Worm (Caenorhabditis elegans) whole organism, L1 larva: ENCODE data around the gene F14F3.5.

Experiments
- C04F5.9 ChIP-seq: sonication (generic microtip); optimal IDR thresholded peaks from 2 replicates; lab custom pipeline; 2016; ENCODE audit warnings: missing genetic modification characterization, missing compliant biosample characterization
- F16B12.6 ChIP-seq: fragments of 150-350 bp; optimal IDR thresholded peaks from 2 replicates; lab custom pipeline; 2014; ENCODE audit warnings: missing biosample characterization, missing genetic modification characterization
- Y116A8C.19 ChIP-seq: sonication (generic microtip); optimal IDR thresholded peaks from 2 replicates; lab custom pipeline; 2016; ENCODE audit warnings: missing compliant biosample characterization, missing genetic modification characterization, borderline replicate concordance
- ama-1 ChIP-seq: fragments of 150-350 bp; optimal IDR thresholded peaks from 2 replicates; lab custom pipeline; 2014
- ces-1 ChIP-seq: fragments of 150-350 bp; optimal IDR thresholded peaks from 2 replicates; lab custom pipeline; 2014; ENCODE audit warnings: missing biosample characterization, missing genetic modification reagents, missing genetic modification characterization
- dpl-1 ChIP-seq, 3 experiments: fragments of 150-350 bp in 2 of 3; sonication (generic microtip) in 1 of 3; optimal IDR thresholded peaks; 2 replicates each; lab custom pipeline; 2014 to 2017; ENCODE audit warnings: missing biosample characterization in 3 of 3, missing genetic modification characterization in 3 of 3, missing genetic modification reagents in 3 of 3
- dsc-1 ChIP-seq: sonication (generic microtip); optimal IDR thresholded peaks from 2 replicates; lab custom pipeline; 2016; ENCODE audit warnings: mild to moderate bottlenecking, missing genetic modification characterization, missing compliant biosample characterization
- efl-1 ChIP-seq, 4 experiments: fragments of 150-350 bp; optimal IDR thresholded peaks in 3 of 4; peaks in 1 of 4; 1 replicate in 1 of 4; 2 replicates in 3 of 4; lab custom pipeline; 2014; ENCODE audit warnings: missing biosample characterization in 2 of 4, missing genetic modification characterization in 2 of 4, missing genetic modification reagents in 2 of 4
- egl-27 ChIP-seq, 2 experiments: fragments of 150-350 bp in 1 of 2; sonication (generic microtip); optimal IDR thresholded peaks; 3 replicates each; lab custom pipeline; 2017 to 2018; ENCODE audit warnings: missing biosample characterization in 2 of 2, missing genetic modification characterization in 2 of 2, missing genetic modification reagents in 2 of 2
- ets-5 ChIP-seq: fragments of 200-800 bp; sonication (Bioruptor generic); IDR thresholded peaks from 2 replicates; pipeline ENCODE4 v1.3.6; 2022; ENCODE audit warnings: missing genetic modification characterization, missing compliant biosample characterization
- fkh-10 ChIP-seq: sonication (generic microtip); optimal IDR thresholded peaks from 2 replicates; lab custom pipeline; 2017; ENCODE audit warnings: missing biosample characterization, missing genetic modification reagents, missing genetic modification characterization
- fkh-8 ChIP-seq: sonication (generic microtip); optimal IDR thresholded peaks from 2 replicates; lab custom pipeline; 2016; ENCODE audit warnings: mild to moderate bottlenecking, missing genetic modification characterization, missing compliant biosample characterization
- grh-1 ChIP-seq: fragments of 200-800 bp; sonication (Bioruptor generic); IDR thresholded peaks from 2 replicates; pipeline ENCODE4 v1.3.6; 2022; ENCODE audit warnings: missing genetic modification reagents, missing genetic modification characterization, missing compliant biosample characterization
- isw-1 ChIP-seq: fragments of 200-800 bp; sonication (Bioruptor generic); IDR thresholded peaks from 2 replicates; pipeline ENCODE4 v1.3.6; 2022; ENCODE audit warnings: missing genetic modification characterization, missing compliant biosample characterization
- lin-35 ChIP-seq, 2 experiments: fragments of 150-350 bp; optimal IDR thresholded peaks; 2 replicates each; lab custom pipeline; 2014; ENCODE audit warnings: missing biosample characterization in 2 of 2, missing genetic modification characterization in 2 of 2, missing genetic modification reagents in 2 of 2
- lsy-2 ChIP-seq, 2 experiments: fragments of 150-350 bp; optimal IDR thresholded peaks; 2 replicates each; lab custom pipeline; 2014; ENCODE audit warnings: missing biosample characterization in 2 of 2, missing genetic modification characterization in 2 of 2
- mef-2 ChIP-seq: fragments of 150-350 bp; optimal IDR thresholded peaks from 2 replicates; lab custom pipeline; 2014; ENCODE audit warnings: missing biosample characterization, missing genetic modification characterization
- mep-1 ChIP-seq: fragments of 150-350 bp; optimal IDR thresholded peaks from 2 replicates; lab custom pipeline; 2014; ENCODE audit warnings: missing biosample characterization, missing genetic modification characterization
- nhr-11 ChIP-seq: fragments of 150-350 bp; optimal IDR thresholded peaks from 2 replicates; lab custom pipeline; 2014; ENCODE audit warnings: missing biosample characterization, missing genetic modification characterization
- nhr-12 ChIP-seq: sonication (generic microtip); optimal IDR thresholded peaks from 2 replicates; lab custom pipeline; 2017; ENCODE audit warnings: missing biosample characterization, missing genetic modification characterization
- nhr-20 ChIP-seq: sonication (generic microtip); optimal IDR thresholded peaks from 2 replicates; lab custom pipeline; 2016; ENCODE audit warnings: mild to moderate bottlenecking, missing genetic modification characterization, missing compliant biosample characterization
- nhr-28 ChIP-seq: fragments of 150-350 bp; optimal IDR thresholded peaks from 2 replicates; lab custom pipeline; 2014; ENCODE audit warnings: missing biosample characterization, missing genetic modification characterization
- nhr-47 ChIP-seq: sonication (generic microtip); optimal IDR thresholded peaks from 2 replicates; lab custom pipeline; 2016; ENCODE audit warnings: mild to moderate bottlenecking, missing genetic modification characterization, moderate library complexity, missing compliant biosample characterization
- nhr-76 ChIP-seq: sonication (generic microtip); optimal IDR thresholded peaks from 2 replicates; lab custom pipeline; 2017; ENCODE audit warnings: missing biosample characterization, missing genetic modification characterization
- nhr-77 ChIP-seq: fragments of 150-350 bp; optimal IDR thresholded peaks from 2 replicates; lab custom pipeline; 2014; ENCODE audit warnings: missing biosample characterization, missing genetic modification characterization
- nhr-85 ChIP-seq: sonication (generic microtip); peaks from one replicate; lab custom pipeline; 2016; ENCODE audit warnings: missing genetic modification characterization, inconsistent platforms, missing compliant biosample characterization
- nhr-90 ChIP-seq: sonication (generic microtip); optimal IDR thresholded peaks from 2 replicates; lab custom pipeline; 2016; ENCODE audit warnings: mild to moderate bottlenecking, missing genetic modification characterization, missing compliant biosample characterization; ENCODE audit not compliant: poor library complexity
- pag-3 ChIP-seq: sonication (generic microtip); optimal IDR thresholded peaks from 2 replicates; lab custom pipeline; 2017; ENCODE audit warnings: missing genetic modification characterization, mild to moderate bottlenecking, missing compliant biosample characterization, antibody characterized with exemption, borderline replicate concordance; ENCODE audit not compliant: insufficient read depth
- rnt-1 ChIP-seq: sonication (generic microtip); optimal IDR thresholded peaks from 2 replicates; lab custom pipeline; 2016; ENCODE audit warnings: mild to moderate bottlenecking, missing genetic modification characterization, moderate library complexity, missing compliant biosample characterization
- skn-1 ChIP-seq: fragments of 150-350 bp; optimal IDR thresholded peaks from 2 replicates; lab custom pipeline; 2014; ENCODE audit warnings: missing biosample characterization, missing genetic modification characterization
- snpc-4 ChIP-seq: fragments of 150-350 bp; optimal IDR thresholded peaks from 2 replicates; lab custom pipeline; 2014; ENCODE audit warnings: missing biosample characterization, missing genetic modification characterization
- snu-23 ChIP-seq: sonication (generic microtip); optimal IDR thresholded peaks from 2 replicates; lab custom pipeline; 2016; ENCODE audit warnings: missing genetic modification characterization, missing compliant biosample characterization
- sox-4 ChIP-seq: sonication (generic microtip); optimal IDR thresholded peaks from 2 replicates; lab custom pipeline; 2016; ENCODE audit warnings: missing genetic modification characterization, missing compliant biosample characterization
- sptf-1 ChIP-seq: fragments of 150-350 bp; optimal IDR thresholded peaks from 2 replicates; lab custom pipeline; 2014; ENCODE audit warnings: missing biosample characterization, missing genetic modification characterization
- sup-37 ChIP-seq: fragments of 200-800 bp; sonication (Bioruptor generic); optimal IDR thresholded peaks from 2 replicates; lab custom pipeline; 2018; ENCODE audit warnings: mild to moderate bottlenecking, missing genetic modification characterization, missing compliant biosample characterization
- tlp-1 ChIP-seq: fragments of 150-350 bp; optimal IDR thresholded peaks from 2 replicates; lab custom pipeline; 2014; ENCODE audit warnings: missing biosample characterization, missing genetic modification characterization
- unc-30 ChIP-seq: sonication (generic microtip); optimal IDR thresholded peaks from 2 replicates; lab custom pipeline; 2017; ENCODE audit warnings: missing biosample characterization, missing genetic modification characterization
- unc-86 ChIP-seq: sonication (generic microtip); optimal IDR thresholded peaks from 2 replicates; lab custom pipeline; 2016; ENCODE audit warnings: missing genetic modification characterization, missing compliant biosample characterization
- xbp-1 ChIP-seq: sonication (generic microtip); optimal IDR thresholded peaks from 2 replicates; lab custom pipeline; 2016; ENCODE audit warnings: missing genetic modification characterization, missing compliant biosample characterization
- zag-1 ChIP-seq: fragments of 150-350 bp; optimal IDR thresholded peaks from 2 replicates; lab custom pipeline; 2014; ENCODE audit warnings: missing biosample characterization, missing genetic modification characterization
- zip-4 ChIP-seq: fragments of 200-800 bp; sonication (Bioruptor generic); optimal IDR thresholded peaks from 2 replicates; lab custom pipeline; 2018; ENCODE audit warnings: mild to moderate bottlenecking, missing genetic modification characterization, moderate library complexity, missing compliant biosample characterization

The F14F3.5 gene

ce11 chrX:10507971-10508370 is 21.1 kb downstream of the F14F3.5 start:
- TF ChIP-seq Y116A8C.19 (tag; lab: Kevin White, UChicago) (no peak), tlp-1 (tag; lab: Kevin White, UChicago) (no peak), dpl-1 (GFP tag; optimal IDR thresholded peaks at IDR 0.05; lab: Kevin White, UChicago) (no peak), lsy-2 (tag; optimal IDR thresholded peaks at IDR 0.05; lab: Kevin White, UChicago) (no peak), ama-1 (lab: Kevin White, UChicago) (no peak), fkh-10 (GFP tag; lab: Kevin White, UChicago) (no peak), unc-86 (no peak), zag-1 (no peak), nhr-11 (no peak), nhr-20 (tag; lab: Kevin White, UChicago) (no peak), ces-1 (GFP tag; lab: Kevin White, UChicago) (no peak), nhr-47 (tag; lab: Kevin White, UChicago) (no peak), rnt-1 (tag; lab: Kevin White, UChicago) (no peak), nhr-76 (no peak), xbp-1 (no peak), nhr-28 (no peak)
- TF ChIP-seq, all 84 proteins: peak for 0

- TF ChIP-seq lsy-2 (tag; optimal IDR thresholded peaks at IDR 0.05; lab: Kevin White, UChicago): peak in 1 of 2 experiments; percentile 50
- no peak for TF ChIP-seq pag-3
Observed at ce11 chrX:10505193-10505592, 23.8 kb downstream of the F14F3.5 start.

- TF ChIP-seq C04F5.9 (tag; lab: Kevin White, UChicago) (no peak), F16B12.6 (no peak), ets-5 (no peak), unc-30 (tag; lab: Kevin White, UChicago) (no peak), egl-27 (tag; optimal IDR thresholded peaks at IDR 0.05; lab: Kevin White, UChicago) (no peak), skn-1 (tag; lab: Kevin White, UChicago) (no peak), sox-4 (tag; lab: Kevin White, UChicago) (no peak), zip-4 (GFP tag; lab: Kevin White, UChicago) (no peak), mef-2 (tag; lab: Kevin White, UChicago) (no peak), isw-1 (no peak), grh-1 (GFP tag; lab: Robert Waterston, UW) (no peak), sup-37 (GFP tag; lab: Kevin White, UChicago) (no peak), efl-1 (optimal IDR thresholded peaks at IDR 0.05; lab: Kevin White, UChicago) (no peak), efl-1 (GFP tag; optimal IDR thresholded peaks at IDR 0.05 in 1 of 2; lab: Kevin White, UChicago) (no peak), nhr-12 (tag; lab: Kevin White, UChicago) (no peak), dsc-1 (tag; lab: Kevin White, UChicago) (no peak), nhr-90 (tag; lab: Kevin White, UChicago) (no peak), mep-1 (tag; lab: Kevin White, UChicago) (no peak), nhr-11 (no peak)
Observed at ce11 chrX:10503393-10503792, 25.6 kb downstream of the F14F3.5 start.

DNA sequence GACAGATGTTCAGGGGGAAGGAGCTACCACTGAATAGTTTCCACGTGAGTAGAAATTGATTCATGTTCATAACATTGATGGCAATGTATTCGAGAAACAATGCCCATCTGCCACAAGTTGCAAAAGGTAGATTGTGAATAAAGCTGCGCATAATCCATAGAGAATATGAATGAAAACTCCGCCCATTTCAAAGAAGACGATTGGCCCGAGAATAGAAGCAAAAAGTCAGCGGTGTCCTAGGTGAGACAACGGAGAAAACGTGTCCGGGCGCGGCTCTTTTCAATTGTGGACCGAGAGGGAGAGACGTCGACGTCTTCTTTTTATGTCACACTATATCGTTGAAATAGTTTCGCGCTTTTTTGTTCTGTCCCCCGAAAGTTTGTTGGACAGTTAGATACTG is 29.4 kb downstream of the F14F3.5 start, which contains the start of gene vab-3:
Gene vab-3, plus strand, starts transcription at position 301 of the 400 bp plus-strand sequence.
- TF ChIP-seq lsy-2 (tag; optimal IDR thresholded peaks at IDR 0.05; lab: Kevin White, UChicago): no peak
- TF ChIP-seq nhr-12 (tag; lab: Kevin White, UChicago): no peak
- no peak for TF ChIP-seq dsc-1 (tag; lab: Kevin White, UChicago)
- TF ChIP-seq zag-1: no peak
- no peak for TF ChIP-seq sptf-1
- TF ChIP-seq nhr-85: no peak
- TF ChIP-seq lin-35 (GFP tag; optimal IDR thresholded peaks at IDR 0.05; lab: Kevin White, UChicago): no peak
- TF ChIP-seq skn-1 (tag; lab: Kevin White, UChicago): no peak
- TF ChIP-seq nhr-77 (tag; lab: Kevin White, UChicago): no peak
- TF ChIP-seq snu-23: no peak
- TF ChIP-seq fkh-8 (tag; lab: Kevin White, UChicago): no peak
- no peak for TF ChIP-seq snpc-4 (tag; lab: Kevin White, UChicago)
